Worm (Caenorhabditis elegans) whole organism, midembryonic: ENCODE data around the gene F58H1.3.

Experiments
- T22C8.4 ChIP-seq: fragments of 200-800 bp; sonication (Bioruptor generic); IDR thresholded peaks from 2 replicates; pipeline ENCODE4 v1.3.6; 2022; ENCODE audit warnings: missing genetic modification characterization, missing compliant biosample characterization
- cog-1 ChIP-seq: sonication (generic microtip); optimal IDR thresholded peaks from 2 replicates; lab custom pipeline; 2016; ENCODE audit warnings: missing genetic modification characterization, missing compliant biosample characterization
- flt-1 ChIP-seq: fragments of 200-800 bp; sonication (Bioruptor generic); IDR thresholded peaks from 2 replicates; pipeline ENCODE4 v1.3.6; 2022; ENCODE audit warnings: missing genetic modification characterization, missing compliant biosample characterization
- klf-2 ChIP-seq: fragments of 200-800 bp; sonication (Bioruptor generic); conservative IDR thresholded peaks from 2 replicates; pipeline ENCODE4 v1.3.6; 2022; ENCODE audit warnings: missing genetic modification reagents, missing genetic modification characterization, missing compliant biosample characterization
- med-1 ChIP-seq: sonication (generic microtip); optimal IDR thresholded peaks from 2 replicates; lab custom pipeline; 2017; ENCODE audit warnings: missing genetic modification characterization, mild to moderate bottlenecking, missing compliant biosample characterization, antibody characterized with exemption, missing genetic modification reagents; ENCODE audit not compliant: insufficient read depth
- ref-1 ChIP-seq: fragments of 200-800 bp; sonication (Bioruptor generic); conservative IDR thresholded peaks from 2 replicates; pipeline ENCODE4 v1.3.6; 2022; ENCODE audit warnings: missing genetic modification reagents, missing genetic modification characterization, missing compliant biosample characterization
- tab-1 ChIP-seq: fragments of 200-800 bp; sonication (Bioruptor generic); IDR thresholded peaks from 2 replicates; pipeline ENCODE4 v1.3.6; 2022; ENCODE audit warnings: missing genetic modification characterization, missing compliant biosample characterization
- ztf-23 ChIP-seq: fragments of 200-800 bp; sonication (Bioruptor generic); IDR thresholded peaks from 2 replicates; pipeline ENCODE4 v1.3.6; 2022; ENCODE audit warnings: missing genetic modification reagents, missing genetic modification characterization, missing compliant biosample characterization
- ztf-29 ChIP-seq: fragments of 200-800 bp; sonication (Bioruptor generic); IDR thresholded peaks from 2 replicates; pipeline ENCODE4 v1.3.6; 2022; ENCODE audit warnings: missing genetic modification reagents, missing genetic modification characterization, missing compliant biosample characterization

DNA sequence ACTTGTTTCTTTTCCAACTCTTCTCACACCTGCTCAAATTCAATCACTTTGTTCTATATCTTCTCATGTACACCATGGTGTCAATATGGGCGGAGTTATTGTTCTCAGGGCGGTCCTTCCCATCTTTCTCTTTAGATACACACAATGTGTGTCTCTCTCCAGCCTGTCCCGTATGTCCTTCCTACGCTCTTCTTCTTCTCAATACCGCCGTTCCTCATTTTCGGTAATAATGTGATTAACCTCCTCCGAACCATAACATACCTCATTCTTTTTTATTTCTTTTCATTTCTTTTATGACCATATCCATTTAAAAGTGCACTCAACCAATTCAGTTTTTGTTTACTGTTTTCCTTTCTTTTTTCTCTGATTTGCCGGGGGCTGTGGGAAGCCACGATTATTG, 21.8 kb downstream of the F58H1.3 start:
- TF ChIP-seq med-1 (GFP tag; lab: Kevin White, UChicago) (no peak), cog-1 (no peak), T22C8.4 (no peak), ztf-23 (GFP tag; lab: Robert Waterston, UW) (no peak), ref-1 (GFP tag; lab: Robert Waterston, UW) (no peak), tab-1 (GFP tag; lab: Robert Waterston, UW) (no peak), flt-1 (GFP tag; lab: Robert Waterston, UW) (peak; percentile 39; the same call in 1 of the 2 replicates), ztf-29 (no peak), klf-2 (GFP tag; lab: Robert Waterston, UW) (no peak)
